Worm (Caenorhabditis elegans): ENCODE data around the gene F32E10.8.
A peak's percentile ranks its signal among the peaks of the same experiment; 100 is the strongest.

Gene F32E10.8

ce11 chrIV:7552958-7553553 lies 14.4 kb upstream of the F32E10.8 start, which contains the start of gene dif-1:
Gene dif-1 (minus strand): TSS chrIV:7553008.
- TF ChIP-seq nhr-21 (tag; optimal IDR thresholded peaks at IDR 0.05) (peak; percentile 58), zag-1 (tag; optimal IDR thresholded peaks at IDR 0.05) (no peak), nhr-129 (tag; optimal IDR thresholded peaks at IDR 0.05) (peak; percentile 56), sma-3 (GFP tag; optimal IDR thresholded peaks at IDR 0.05) (peak; percentile 14), crh-2 (tag; optimal IDR thresholded peaks at IDR 0.05) (peak; percentile 76), nhr-12 (tag; optimal IDR thresholded peaks at IDR 0.05) (no peak), C34F6.9 (tag; optimal IDR thresholded peaks at IDR 0.05) (peak; percentile 41), sem-4 (tag; optimal IDR thresholded peaks at IDR 0.05) (peak; percentile 39), sma-9 (GFP tag; optimal IDR thresholded peaks at IDR 0.05) (peak; percentile 47), sma-9 (tag; optimal IDR thresholded peaks at IDR 0.05) (no peak), fos-1 (tag; optimal IDR thresholded peaks at IDR 0.05) (peak; percentile 51), snpc-4 (tag; optimal IDR thresholded peaks at IDR 0.05) (no peak), nhr-25 (tag; optimal IDR thresholded peaks at IDR 0.05) (no peak), gmeb-1 (tag; optimal IDR thresholded peaks at IDR 0.05) (peak; percentile 43), lsy-2 (tag; optimal IDR thresholded peaks at IDR 0.05) (peak in 1 of 2 experiments; percentile 63), F13H6.1 (tag; optimal IDR thresholded peaks at IDR 0.05) (peak; percentile 53), ZK546.5 (tag; optimal IDR thresholded peaks at IDR 0.05) (no peak)

DNA sequence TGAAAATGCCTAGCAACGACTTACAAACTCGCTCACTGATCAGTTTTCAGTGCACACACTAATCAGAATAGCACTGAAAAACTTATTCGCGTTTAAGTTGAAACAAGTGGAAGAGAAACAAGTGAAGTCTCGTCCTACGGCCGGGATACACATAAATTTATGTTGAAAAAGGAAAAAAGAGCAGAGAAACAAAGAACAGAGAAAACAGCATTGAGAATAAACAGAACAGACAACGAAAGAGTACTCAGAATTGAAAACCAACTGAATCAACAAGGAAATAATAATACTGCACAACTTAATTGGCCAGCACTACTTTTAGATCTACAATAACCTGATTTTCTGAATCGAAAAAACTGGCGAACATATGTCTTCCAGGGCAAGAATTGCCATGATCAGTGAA lies 13.1 kb upstream of the F32E10.8 start, which contains the start of gene F49E8.6:
Gene F49E8.6 (minus strand): TSS at position 317 of the 400 bp plus-strand sequence.
- TF ChIP-seq lsy-2 (tag; optimal IDR thresholded peaks at IDR 0.05) (peak in 1 of 2 experiments; percentile 4), unc-55 (GFP tag; optimal IDR thresholded peaks at IDR 0.05) (peak; percentile 53), lin-13 (GFP tag; optimal IDR thresholded peaks at IDR 0.05) (no peak), nhr-21 (tag; optimal IDR thresholded peaks at IDR 0.05) (peak; percentile 2), C34F6.9 (tag; optimal IDR thresholded peaks at IDR 0.05) (peak; percentile 43)

- TF ChIP-seq C34F6.9 (tag; optimal IDR thresholded peaks at IDR 0.05) (peak; percentile 7), ZK546.5 (tag; optimal IDR thresholded peaks at IDR 0.05) (no peak), nhr-6 (tag; optimal IDR thresholded peaks at IDR 0.05) (no peak), blmp-1 (tag; optimal IDR thresholded peaks at IDR 0.05; ENCODE audit: insufficient read depth) (no peak), ztf-1 (GFP tag; conservative IDR thresholded peaks at IDR 0.05) (no peak), unc-55 (GFP tag; optimal IDR thresholded peaks at IDR 0.05) (no peak), crh-2 (tag; optimal IDR thresholded peaks at IDR 0.05) (no peak)
Observed at ce11 chrIV:7556265-7556866, 11.0 kb upstream of the F32E10.8 start, which contains the start of the genes F49E8.7, F49E8.8 and nprl-2. Gene F49E8.7 (minus strand): TSS chrIV:7556365. Gene F49E8.8 (plus strand): TSS chrIV:7556637. Gene nprl-2 (plus strand): TSS chrIV:7556816.

DNA sequence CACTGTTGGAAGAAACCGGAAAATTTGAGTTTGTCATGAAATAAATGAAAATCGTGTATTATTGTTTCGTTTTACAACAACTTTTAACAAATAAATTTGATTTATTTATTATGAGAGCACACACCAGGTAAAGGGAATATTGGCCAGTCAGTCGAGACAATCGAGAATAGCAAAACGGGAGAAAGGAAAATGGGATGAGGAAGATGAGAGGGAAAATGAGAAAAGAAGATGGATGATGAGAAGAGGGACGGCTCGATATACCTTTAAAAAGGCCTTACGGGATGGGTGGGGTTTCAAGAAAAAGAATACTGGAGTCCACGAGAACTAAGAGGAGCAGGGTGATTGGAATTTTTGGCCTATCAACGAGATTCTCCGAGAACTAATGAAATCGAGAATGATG lies 8.8 kb upstream of the F32E10.8 start:
- TF ChIP-seq mbf-1 (tag; optimal IDR thresholded peaks at IDR 0.05) (no peak), nhr-23 (tag; optimal IDR thresholded peaks at IDR 0.05) (no peak), nhr-12 (tag; optimal IDR thresholded peaks at IDR 0.05) (no peak), gmeb-1 (tag; optimal IDR thresholded peaks at IDR 0.05) (no peak), nhr-11 (tag; optimal IDR thresholded peaks at IDR 0.05) (no peak), ceh-82 (tag; optimal IDR thresholded peaks at IDR 0.05) (no peak)

DNA sequence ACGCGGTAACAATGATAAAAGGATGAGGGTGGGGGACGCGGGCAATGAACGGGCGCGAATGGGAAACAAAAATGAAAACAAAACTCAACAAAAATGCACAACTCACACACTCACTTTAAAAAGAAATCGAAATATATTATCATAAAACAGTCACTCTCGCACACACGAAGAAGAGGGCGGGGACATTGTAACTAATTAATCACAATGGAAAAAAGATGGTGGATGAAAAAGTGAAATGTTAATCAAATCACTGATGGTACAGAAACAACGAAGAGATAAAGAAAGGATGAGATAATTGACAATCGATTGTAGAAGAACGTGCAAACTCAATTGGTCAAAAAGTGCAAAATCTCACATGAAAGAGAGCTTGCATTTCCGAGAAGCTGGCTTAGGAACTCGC lies 8.2 kb upstream of the F32E10.8 start:
- TF ChIP-seq mbf-1 (tag; optimal IDR thresholded peaks at IDR 0.05) = no peak
- no peak for TF ChIP-seq nhr-129 (tag; optimal IDR thresholded peaks at IDR 0.05)
- TF ChIP-seq lsy-2 (tag; optimal IDR thresholded peaks at IDR 0.05) = no peak
- no peak for TF ChIP-seq sma-3 (GFP tag; optimal IDR thresholded peaks at IDR 0.05)

ce11 chrIV:7561614-7562142 lies 5.7 kb upstream of the F32E10.8 start, which contains the start of gene ima-3:
Gene ima-3 (minus strand): TSS chrIV:7561664.
- TF ChIP-seq nhr-11 (tag; optimal IDR thresholded peaks at IDR 0.05) (no peak), crh-2 (tag; optimal IDR thresholded peaks at IDR 0.05) (peak; percentile 52), sma-9 (GFP tag; optimal IDR thresholded peaks at IDR 0.05) (no peak), sma-9 (tag; optimal IDR thresholded peaks at IDR 0.05) (no peak), sma-3 (GFP tag; optimal IDR thresholded peaks at IDR 0.05) (no peak), C34F6.9 (tag; optimal IDR thresholded peaks at IDR 0.05) (peak; percentile 67), nhr-25 (tag; optimal IDR thresholded peaks at IDR 0.05) (no peak), ceh-16 (tag; optimal IDR thresholded peaks at IDR 0.05) (no peak), unc-39 (tag; optimal IDR thresholded peaks at IDR 0.05) (no peak), aly-2 (tag; optimal IDR thresholded peaks at IDR 0.05) (no peak), elt-3 (tag; optimal IDR thresholded peaks at IDR 0.05) (no peak), ZK546.5 (tag; optimal IDR thresholded peaks at IDR 0.05) (no peak), nhr-6 (tag; optimal IDR thresholded peaks at IDR 0.05) (no peak), Y55F3AM.14 (GFP tag; optimal IDR thresholded peaks at IDR 0.05) (no peak), ceh-82 (tag; optimal IDR thresholded peaks at IDR 0.05) (no peak), nhr-129 (tag; optimal IDR thresholded peaks at IDR 0.05) (peak; percentile 71), unc-62 (GFP tag; optimal IDR thresholded peaks at IDR 0.05) (no peak), egl-27 (tag; optimal IDR thresholded peaks at IDR 0.05) (no peak), snpc-4 (tag; optimal IDR thresholded peaks at IDR 0.05) (no peak), fos-1 (tag; optimal IDR thresholded peaks at IDR 0.05) (no peak), gmeb-1 (tag; optimal IDR thresholded peaks at IDR 0.05) (peak; percentile 33), nhr-77 (tag; optimal IDR thresholded peaks at IDR 0.05) (no peak), nhr-237 (tag; optimal IDR thresholded peaks at IDR 0.05) (no peak), sem-4 (tag; optimal IDR thresholded peaks at IDR 0.05) (peak; percentile 60), lin-39 (tag; optimal IDR thresholded peaks at IDR 0.05) (no peak), mdl-1 (tag; optimal IDR thresholded peaks at IDR 0.05) (no peak), zag-1 (tag; optimal IDR thresholded peaks at IDR 0.05) (peak; percentile 22)

Data from whole organism, L2 larva.